Worm (Caenorhabditis elegans): ENCODE measurements around the gene unc-80.

The unc-80 gene

DNA sequence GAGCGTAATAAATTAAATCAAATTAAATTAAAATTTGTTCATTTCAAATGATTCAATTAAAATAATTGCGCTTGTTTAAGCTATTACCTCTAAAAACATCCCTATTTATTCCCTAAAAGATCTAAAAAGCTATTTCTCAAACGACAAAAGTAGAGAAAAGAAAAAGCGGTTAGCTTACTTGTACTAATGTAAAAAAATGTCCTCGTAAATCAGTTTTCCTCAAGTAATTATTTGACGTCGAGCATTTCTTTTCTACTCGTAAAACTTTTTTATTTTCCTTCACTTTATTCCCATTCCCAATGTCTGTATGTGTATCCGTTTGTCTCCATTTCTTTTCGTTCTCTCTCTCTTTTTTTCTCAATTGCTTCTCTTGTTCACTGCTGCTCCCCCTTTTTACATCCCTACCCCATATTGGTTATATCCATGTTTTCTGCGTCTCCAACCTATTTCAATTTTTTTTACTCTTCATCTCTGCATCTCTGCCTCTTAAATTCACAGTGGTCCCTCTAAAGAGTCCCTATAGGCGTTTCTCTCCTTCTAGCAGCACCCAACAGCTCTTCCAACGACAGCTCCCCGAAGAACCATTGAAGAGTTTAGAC lies at the start of gene unc-80:
Gene unc-80 (plus strand): TSS at position 533 of the 599 bp plus-strand sequence.
- TF ChIP-seq unc-62 (GFP tag; optimal IDR thresholded peaks at IDR 0.05): no peak

DNA sequence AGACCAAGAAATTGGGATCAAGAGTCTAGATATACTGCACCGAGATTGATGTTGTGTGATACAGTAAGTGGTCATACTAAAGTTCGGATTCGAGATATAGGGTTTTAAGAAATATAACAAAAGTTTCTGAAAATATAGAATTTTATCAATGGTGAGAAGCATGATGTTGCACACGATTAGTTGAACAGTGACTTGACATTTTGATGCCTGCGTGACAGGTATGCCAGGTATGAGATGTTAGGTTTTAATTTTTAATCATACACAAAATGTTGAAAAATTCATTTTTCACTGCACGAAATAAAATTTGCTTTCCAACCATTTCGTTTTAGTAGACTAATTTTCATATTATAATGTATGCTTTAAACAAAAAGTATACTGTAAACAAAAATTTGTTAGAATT lies 49.0 kb upstream of the unc-80 start:
- TF ChIP-seq unc-62 (GFP tag; optimal IDR thresholded peaks at IDR 0.05): no peak

DNA sequence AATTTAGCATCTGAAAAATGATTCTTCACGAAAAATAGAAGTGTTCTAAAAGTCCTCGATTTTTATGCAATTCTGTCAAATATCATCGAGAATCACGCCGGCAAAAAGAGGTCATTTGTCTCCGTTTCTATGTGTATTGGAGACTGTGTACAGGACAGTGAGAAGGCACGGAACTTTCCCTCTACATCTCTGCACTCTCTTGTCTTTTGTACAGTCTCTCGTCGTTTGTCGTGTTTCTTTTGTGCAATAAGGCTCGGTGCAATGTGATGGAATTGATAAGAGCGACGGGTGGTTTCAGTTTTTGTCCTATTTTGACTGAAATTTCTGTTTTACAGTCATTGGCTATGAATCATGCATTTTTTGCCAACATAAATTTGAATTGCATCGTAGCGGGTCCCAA lies 47.5 kb upstream of the unc-80 start:
- TF ChIP-seq unc-62 (GFP tag; optimal IDR thresholded peaks at IDR 0.05): no peak

DNA sequence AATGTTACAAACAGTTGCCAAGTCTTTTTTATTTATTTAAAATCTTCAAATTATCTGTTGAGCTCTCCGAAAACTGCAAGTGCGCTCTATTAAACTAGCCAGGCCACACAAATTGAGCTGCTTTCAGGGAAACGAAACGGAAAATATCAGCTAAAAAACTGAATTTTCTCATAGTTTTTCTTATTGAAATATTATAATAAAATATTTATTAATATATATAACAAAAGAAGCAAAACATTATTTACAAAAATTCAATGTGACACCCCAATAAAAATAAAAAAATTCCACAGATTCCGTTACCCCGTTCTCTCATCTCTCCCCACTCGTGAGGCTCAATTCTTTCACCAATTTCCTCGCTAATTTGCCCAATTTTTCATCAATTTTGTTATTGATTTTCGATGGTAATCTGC lies 46.8 kb upstream of the unc-80 start:
- no peak for TF ChIP-seq unc-62 (GFP tag; optimal IDR thresholded peaks at IDR 0.05)

DNA sequence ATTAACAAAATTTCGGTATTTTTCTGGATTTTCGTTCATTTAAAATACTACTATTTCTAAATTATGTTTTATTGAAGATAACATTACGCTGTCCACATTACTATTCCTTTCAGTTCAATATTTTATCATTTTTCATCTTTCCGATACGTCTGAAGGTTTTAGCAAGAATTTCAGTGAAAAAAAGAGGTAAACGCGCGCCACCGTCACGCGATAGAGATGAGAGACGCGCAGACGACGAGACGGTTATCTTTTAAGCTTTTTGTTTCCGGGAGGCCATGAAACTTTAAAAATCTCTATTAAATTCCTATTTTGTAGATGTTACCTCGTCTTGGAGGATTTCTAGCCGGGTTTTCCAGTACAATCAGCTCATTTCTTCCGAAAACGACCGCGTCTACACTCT lies 41.6 kb upstream of the unc-80 start, which contains the start of gene mrps-12:
Gene mrps-12 (plus strand): TSS at position 316 of the 400 bp plus-strand sequence.
- no peak for TF ChIP-seq unc-62 (GFP tag; optimal IDR thresholded peaks at IDR 0.05)

DNA sequence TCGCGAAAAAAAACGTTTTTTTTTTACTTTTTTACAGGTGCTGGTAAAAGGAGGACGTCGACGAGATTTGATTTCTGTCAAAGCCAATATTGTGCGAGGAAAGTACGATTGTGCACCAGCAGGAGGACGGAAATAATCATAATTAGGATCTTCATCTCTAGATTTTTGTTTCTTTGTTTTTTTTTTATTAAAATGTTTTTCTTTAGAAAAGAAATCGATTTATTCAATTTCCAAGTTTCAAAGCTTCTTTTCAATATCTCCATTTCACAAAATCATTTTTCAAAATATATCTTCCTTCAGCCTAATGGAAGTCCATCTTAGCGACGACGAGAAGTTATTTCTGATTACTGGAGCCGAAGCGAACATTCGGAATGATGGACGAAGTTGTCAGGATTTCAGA lies 40.8 kb upstream of the unc-80 start, which contains the start of gene exos-7:
Gene exos-7 (plus strand): TSS at position 301 of the 400 bp plus-strand sequence.
- no peak for TF ChIP-seq unc-62 (GFP tag; optimal IDR thresholded peaks at IDR 0.05)

DNA sequence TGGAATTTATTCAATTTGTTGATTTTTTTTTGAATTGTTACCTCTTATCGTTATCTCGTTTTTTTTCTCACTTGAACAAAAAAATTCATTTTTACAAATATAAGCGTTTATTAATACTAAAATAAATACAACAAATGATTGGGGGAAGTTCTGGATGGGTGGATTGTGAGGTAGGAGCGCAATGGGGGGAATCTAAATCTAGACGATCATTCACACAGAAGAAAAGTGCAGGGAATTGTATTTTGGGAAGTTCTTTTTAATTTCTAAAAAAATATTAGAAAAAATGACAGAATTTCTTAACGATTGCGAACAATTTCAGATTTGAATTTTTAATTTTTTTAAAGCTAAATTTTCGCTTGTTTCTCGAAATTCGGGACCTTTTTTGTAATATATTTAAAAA lies 37.9 kb upstream of the unc-80 start:
- TF ChIP-seq unc-62 (GFP tag; optimal IDR thresholded peaks at IDR 0.05): no peak

DNA sequence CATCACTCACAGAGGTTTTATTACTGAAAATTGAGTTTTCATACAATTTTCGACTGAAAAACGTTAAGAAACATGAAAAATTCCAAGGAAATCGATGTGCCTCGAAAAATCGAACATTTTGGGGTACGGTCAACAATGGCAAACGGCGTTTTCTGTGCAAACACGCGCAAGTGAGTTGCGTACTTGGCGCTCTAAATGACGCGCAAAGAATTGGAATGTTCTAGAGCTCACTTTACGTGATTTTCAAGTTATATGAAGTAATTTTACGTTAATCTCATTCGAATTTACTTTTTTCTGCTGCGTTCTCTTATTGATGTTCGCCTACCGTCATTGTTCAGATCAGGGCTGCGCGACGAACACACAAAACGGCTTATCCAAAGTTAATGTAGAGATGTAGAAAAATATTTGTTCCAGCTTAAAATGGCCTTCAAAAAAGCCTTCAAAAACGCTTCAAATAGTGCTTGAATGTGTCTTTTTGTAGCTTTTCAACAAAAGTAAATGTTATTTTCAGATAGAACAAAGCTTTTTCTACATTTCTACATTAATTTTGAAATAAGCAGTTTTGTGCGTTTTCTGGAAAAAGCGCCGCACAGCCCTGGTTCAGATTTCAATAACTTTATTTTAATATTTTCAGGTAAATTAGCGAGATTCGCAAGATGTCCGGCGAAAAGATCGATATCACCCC lies 33.7 kb upstream of the unc-80 start, which contains the start of the genes F31D4.2 and fkb-6:
Gene F31D4.2 (minus strand): TSS at position 23 of the 685 bp plus-strand sequence.
Gene fkb-6 (plus strand): TSS at position 635 of the 685 bp plus-strand sequence.
- no peak for TF ChIP-seq unc-62 (GFP tag; optimal IDR thresholded peaks at IDR 0.05)

DNA sequence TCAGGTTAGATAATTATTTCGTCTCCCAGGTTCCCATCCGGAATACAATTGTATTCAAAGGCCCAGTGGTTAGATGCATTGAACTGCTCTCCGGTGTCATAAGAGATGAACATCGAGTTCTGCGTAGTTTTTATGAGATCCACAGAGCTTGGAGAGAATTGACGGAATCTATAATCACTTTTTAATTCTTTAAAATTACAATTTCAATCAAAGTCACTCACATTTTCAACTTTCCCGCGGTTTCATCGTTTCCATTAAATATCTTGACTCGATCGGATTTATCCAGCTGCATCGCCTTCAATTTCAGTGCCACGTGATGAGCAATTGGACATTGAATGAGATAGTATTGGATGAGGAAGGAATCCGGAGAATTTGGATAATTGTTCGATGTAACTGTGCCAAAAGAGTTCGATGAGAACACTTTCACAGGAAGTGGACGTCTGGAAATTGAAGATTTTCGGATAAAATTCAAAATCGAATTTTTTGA lies 31.6 kb upstream of the unc-80 start:
- TF ChIP-seq unc-62 (GFP tag; optimal IDR thresholded peaks at IDR 0.05): no peak

DNA sequence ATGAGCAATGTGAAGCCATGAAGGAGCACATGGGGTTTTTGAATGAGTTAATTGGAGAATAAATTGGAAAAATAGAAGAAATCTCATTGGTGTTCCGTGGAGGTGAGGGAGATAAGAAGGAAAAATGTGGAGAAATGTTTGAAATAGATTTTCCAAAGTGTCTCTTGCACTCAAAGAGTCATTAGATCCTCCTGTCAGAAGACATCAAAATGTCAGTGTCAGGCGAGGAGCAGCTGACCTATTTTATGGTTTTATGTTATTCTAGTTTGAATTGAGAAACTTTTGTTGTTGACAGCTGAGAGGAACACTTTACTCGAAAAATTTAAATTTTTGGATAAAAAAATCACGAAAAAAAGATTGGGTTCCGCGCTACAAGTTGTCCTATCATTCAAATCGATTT lies 28.8 kb upstream of the unc-80 start, which contains the start of gene clec-264:
Gene clec-264 (minus strand): TSS at position 122 of the 400 bp plus-strand sequence.
- TF ChIP-seq unc-62 (GFP tag; optimal IDR thresholded peaks at IDR 0.05): no peak

DNA sequence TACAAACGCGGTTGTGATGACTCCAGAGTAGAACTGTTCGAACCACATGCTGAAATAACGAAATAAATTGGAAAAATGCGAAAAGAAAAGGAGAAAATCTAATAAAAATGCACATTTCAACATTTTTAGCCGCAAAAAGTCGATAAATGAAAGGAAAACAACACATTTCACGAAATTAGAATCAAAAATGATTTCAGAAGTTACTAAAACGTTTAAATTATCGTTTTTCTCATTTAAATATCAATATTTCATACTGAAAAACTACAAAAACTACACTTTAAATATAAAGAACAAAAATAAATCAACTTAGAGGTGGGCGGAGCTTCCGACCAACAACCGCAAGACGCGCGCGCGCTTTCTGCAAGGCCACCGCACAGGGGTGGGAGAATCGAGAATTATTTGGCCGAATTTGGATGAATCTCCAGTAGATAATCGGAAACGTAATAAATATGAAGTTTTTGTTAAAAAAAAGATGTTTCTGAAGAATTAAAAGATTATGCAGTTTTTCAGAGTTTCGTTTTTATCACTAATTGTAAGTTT lies 27.5 kb upstream of the unc-80 start, which contains the start of gene ndua-1:
Gene ndua-1 (minus strand): TSS at position 51 of the 540 bp plus-strand sequence.
- no peak for TF ChIP-seq unc-62 (GFP tag; optimal IDR thresholded peaks at IDR 0.05)

DNA sequence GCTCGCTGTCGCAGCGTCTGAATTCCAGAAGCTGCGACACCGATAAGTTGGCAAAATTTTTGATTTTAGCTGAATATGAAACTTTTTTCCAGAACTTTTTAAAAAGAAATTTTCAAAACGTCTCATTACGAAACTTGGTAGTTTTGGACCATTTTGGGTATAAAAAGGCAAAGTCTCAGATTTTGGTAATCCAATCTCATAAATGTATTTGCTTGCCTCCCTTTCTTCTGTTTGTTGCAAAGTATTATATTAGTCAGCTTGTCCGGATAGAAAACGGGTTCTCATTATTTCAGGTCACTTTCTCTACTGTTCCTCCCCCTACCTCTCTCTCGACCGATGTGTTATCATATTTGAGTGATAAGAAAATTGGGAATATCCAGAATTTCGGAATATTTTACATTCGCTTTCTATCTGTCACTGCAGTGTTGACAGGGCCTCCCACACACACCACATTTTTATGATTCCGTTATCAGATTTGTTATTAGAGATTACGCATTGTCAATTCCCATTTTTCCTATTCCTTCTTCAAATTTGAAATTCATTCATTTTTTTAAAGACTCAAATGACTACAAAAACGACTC lies 25.7 kb upstream of the unc-80 start, which contains the start of gene F31D4.5:
Gene F31D4.5 (plus strand): TSS at position 491 of the 581 bp plus-strand sequence.
- no peak for TF ChIP-seq unc-62 (GFP tag; optimal IDR thresholded peaks at IDR 0.05)

DNA sequence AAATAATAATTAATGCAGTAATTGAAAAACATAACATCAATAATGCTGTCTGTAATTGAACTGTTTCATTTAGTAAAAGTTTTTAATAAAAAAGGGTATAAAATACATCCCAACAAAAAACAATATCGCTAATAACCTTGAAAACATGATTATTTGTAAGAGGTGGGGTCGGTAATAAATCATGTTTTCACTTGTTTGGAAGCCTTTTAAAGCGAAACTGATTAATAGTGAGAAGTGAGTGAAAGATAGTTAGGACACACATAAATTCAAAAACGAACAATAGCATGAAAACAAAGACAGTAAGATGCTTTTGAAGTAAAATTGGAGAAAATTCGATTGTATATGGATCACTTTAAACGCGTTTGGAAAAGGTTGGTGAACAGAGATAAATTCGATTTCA lies 18.3 kb upstream of the unc-80 start, which contains the start of gene try-4:
Gene try-4 (minus strand): TSS at position 74 of the 400 bp plus-strand sequence.
- TF ChIP-seq unc-62 (GFP tag; optimal IDR thresholded peaks at IDR 0.05): no peak

DNA sequence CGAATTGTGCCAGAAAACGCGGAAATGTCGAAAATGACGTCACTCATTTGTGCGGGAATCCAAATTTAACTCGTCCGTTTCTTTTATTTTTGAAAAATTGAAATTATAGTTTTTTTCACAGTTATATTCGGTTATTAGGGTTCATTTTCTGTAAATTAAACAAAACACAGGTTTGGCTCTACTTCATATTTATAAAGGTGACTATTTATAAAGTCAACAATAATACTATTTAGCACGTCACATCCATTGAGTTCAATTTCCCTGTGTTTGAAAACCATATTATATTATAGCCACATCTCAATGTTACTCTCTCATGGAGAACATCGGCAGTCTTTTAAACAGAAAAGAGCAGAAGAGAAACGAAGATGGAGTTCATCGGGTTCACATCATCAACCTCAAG lies 16.7 kb upstream of the unc-80 start, which contains the start of gene twk-35:
Gene twk-35 (plus strand): TSS at position 301 of the 400 bp plus-strand sequence.
- no peak for TF ChIP-seq unc-62 (GFP tag; optimal IDR thresholded peaks at IDR 0.05)

DNA sequence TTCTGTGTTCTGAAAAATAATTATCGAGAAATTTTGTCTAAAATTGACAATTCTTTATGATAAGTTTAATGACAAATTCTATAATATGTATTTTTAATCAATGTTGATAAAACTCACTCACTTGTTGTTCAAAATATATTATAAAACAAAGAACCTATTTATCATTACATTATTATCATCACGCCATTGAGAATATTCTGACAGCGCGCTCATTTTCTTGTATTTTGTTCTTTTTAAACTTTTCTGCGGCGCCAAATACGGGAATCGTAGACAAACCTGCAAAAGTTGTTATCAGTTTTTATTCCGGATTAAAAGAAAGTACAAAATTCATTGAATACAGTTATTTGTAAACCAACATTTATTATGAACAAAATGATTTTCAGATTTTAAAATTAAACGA lies 13.0 kb upstream of the unc-80 start:
- TF ChIP-seq unc-62 (GFP tag; optimal IDR thresholded peaks at IDR 0.05): no peak

DNA sequence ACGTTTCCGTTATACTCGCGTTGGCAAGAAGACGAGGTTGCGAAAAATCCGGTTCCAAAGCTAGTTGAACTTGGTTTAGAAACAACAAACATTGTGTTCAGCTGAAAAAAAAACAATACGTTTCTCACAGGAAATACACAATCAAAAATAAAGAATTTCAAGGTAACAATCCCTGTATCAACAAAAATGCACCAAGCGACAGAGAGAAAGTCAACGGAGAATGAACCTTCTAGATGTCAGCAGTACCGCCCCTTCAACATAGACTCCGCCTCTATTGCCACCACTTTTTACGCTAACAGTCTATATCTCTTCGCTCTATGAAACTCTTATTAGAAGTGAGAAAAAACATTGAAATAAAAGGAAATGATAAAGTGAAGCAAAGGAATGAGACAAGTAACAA lies 11.1 kb upstream of the unc-80 start, which contains the start of gene F31D4.8:
Gene F31D4.8 (minus strand): TSS at position 101 of the 400 bp plus-strand sequence.
- TF ChIP-seq unc-62 (GFP tag; optimal IDR thresholded peaks at IDR 0.05): no peak
